Worm (Caenorhabditis elegans) whole organism, L4/young adult: ENCODE measurements around the gene Y45F10C.4.
"Not testable (repeated sequence)": the region's sequence is repeated elsewhere in the genome, so short reads cannot be mapped to it uniquely, and the experiment has no call there.

Source experiments
- W03F9.2 ChIP-seq: fragments of 150-350 bp; optimal IDR thresholded peaks from 2 replicates; lab custom pipeline; 2014; ENCODE audit warnings: missing biosample characterization, missing genetic modification characterization
- dao-5 ChIP-seq: sonication (generic microtip); optimal IDR thresholded peaks from 2 replicates; lab custom pipeline; 2016; ENCODE audit warnings: missing genotype, missing genetic modification characterization, moderate library complexity, missing compliant biosample characterization
- him-1 ChIP-seq: sonication (generic microtip); optimal IDR thresholded peaks from 2 replicates; lab custom pipeline; 2016; ENCODE audit warnings: missing genotype, missing genetic modification reagents, missing genetic modification characterization, missing compliant biosample characterization

Y45F10C.4 gene

DNA sequence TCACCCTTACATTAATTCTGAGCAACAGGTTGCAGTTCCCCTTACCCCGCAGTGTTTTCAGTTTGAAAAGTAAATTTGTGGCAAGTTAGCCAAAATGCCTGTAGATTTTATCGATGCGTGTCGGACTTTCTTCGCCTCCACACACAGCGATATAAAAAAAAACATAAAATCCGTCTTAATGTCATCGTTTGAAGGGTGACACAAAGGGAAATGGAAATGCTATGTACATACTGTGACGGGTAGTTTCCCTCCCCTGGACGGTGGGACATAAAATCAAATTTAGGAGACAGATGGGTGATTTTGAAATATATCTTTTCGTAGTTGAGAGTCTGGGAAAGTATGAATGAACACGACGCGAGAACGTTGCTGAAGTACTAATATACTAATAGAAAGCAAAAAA lies 28.5 kb upstream of the Y45F10C.4 start:
- TF ChIP-seq W03F9.2 (tag; lab: Kevin White, UChicago) (no peak), dao-5 (no peak), him-1 (tag; lab: Kevin White, UChicago) (no peak)

DNA sequence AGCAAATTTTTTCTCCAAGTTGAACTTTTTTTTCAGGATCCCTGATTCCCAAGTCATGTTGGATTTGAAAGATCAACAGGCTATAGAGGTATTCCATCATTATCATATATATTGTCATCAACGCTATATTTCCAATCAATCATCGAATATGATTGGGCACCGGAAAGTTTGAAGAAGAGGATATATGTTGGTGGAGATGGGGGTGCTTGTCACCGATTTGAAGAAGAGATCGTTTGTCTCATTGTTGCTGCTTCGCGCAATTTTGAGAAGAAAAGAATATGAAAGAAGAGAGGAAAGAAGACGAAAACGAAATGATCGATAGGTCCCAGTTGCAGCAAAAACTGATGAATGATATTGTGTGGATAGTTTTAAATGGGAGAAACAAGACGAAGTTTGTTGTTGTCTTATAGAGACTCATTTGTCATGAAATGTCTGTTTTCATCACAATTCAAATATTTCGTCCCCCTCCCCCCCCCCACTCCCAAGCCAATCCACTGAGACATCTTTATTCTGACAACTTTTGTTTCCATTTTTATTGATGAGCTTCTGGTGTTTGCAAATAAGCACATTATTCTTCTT lies 25.4 kb upstream of the Y45F10C.4 start, which contains the start of gene T23G4.2:
TSS of gene T23G4.2 (minus strand) at position 255 of the 579 bp plus-strand sequence.
- TF ChIP-seq dao-5, result no peak
- TF ChIP-seq him-1 (tag; lab: Kevin White, UChicago), result peak; percentile 14
- TF ChIP-seq W03F9.2 (tag; lab: Kevin White, UChicago), result no peak

DNA sequence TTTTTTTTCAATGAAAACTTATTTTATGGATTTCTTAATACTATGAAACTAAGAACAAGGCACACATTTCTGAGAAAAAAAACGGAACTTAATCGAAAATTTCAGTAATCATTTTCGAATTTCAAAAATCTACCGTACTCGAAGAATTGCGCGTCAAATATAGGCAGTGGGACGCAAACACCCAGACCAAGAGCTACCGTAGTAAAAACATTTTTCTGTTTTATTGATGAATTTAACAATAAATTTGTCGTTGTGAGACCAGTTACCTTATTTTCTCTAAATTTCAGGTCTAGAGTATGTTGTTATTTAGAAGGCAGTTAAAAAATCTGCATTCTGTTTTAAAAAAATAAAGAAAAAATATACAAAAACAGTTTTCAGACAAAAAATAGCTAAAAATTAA lies 23.6 kb upstream of the Y45F10C.4 start:
- no peak for TF ChIP-seq W03F9.2 (tag; lab: Kevin White, UChicago)
- TF ChIP-seq dao-5, result no peak
- no peak for TF ChIP-seq him-1 (tag; lab: Kevin White, UChicago)

DNA sequence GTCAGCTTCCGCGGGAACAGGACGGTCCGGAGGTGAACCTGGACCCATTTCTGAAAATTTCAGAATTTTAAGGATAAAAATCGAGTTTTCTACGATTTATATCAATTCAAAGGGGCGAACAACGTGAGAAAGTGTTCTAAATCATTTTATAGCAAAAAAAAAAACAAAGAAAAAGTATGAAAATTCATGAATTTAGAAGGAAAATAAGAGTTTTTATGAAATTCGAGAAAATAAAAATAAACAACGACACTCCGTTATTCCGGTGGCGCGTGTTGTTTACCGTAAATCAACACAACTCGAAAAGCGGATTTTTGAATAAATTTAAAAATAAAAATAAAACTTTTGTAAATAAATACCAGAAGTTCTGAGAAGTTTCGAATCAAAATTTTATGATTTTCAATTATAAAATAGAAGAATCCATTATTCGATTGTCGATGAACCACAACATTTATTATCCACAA lies 23.0 kb upstream of the Y45F10C.4 start, which contains the start of gene nyn-1:
TSS of gene nyn-1 (minus strand) at position 51 of the 461 bp plus-strand sequence.
- TF ChIP-seq him-1 (tag; lab: Kevin White, UChicago) (no peak), W03F9.2 (tag; lab: Kevin White, UChicago) (no peak), dao-5 (no peak)

DNA sequence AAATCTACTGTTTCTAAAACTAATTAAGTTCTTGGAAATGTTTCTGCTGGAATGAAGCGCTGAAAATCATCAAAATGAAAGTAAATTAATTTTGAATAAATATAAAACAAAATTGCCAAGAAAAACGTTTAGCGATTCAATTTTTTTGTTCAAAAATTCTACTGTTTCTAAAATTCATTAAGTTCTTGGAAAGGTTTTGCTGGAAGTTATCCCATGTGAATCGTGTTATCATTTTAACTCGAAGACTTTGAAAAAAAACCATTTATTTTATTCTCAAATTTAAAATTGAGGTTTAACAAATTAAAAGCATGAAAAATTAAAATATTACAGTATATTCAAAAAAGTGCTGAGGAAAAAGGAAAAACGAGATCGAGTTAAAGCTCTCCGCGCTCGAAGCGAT lies 20.8 kb upstream of the Y45F10C.4 start:
- TF ChIP-seq dao-5, result no peak
- TF ChIP-seq W03F9.2 (tag; lab: Kevin White, UChicago), result no peak
- no peak for TF ChIP-seq him-1 (tag; lab: Kevin White, UChicago)

DNA sequence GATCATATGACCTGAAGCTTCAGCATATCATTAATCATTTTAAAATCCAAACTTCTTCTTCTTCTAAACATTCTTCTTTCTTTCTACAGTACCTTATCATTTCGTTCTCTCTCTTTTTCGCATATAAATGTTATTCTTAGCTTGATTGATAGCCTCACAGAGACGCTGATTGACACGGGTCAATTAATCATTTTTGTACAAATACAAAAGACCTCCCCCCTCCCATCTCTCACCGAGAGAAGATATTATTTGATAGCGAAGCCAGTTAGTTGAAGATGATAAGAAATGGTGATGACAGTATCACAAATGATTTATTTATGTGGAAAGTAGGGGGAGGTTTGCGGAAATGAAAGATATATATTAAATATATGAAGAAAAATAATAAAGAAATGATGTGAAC lies 18.7 kb upstream of the Y45F10C.4 start:
- TF ChIP-seq dao-5, result no peak
- no peak for TF ChIP-seq W03F9.2 (tag; lab: Kevin White, UChicago)
- no peak for TF ChIP-seq him-1 (tag; lab: Kevin White, UChicago)

DNA sequence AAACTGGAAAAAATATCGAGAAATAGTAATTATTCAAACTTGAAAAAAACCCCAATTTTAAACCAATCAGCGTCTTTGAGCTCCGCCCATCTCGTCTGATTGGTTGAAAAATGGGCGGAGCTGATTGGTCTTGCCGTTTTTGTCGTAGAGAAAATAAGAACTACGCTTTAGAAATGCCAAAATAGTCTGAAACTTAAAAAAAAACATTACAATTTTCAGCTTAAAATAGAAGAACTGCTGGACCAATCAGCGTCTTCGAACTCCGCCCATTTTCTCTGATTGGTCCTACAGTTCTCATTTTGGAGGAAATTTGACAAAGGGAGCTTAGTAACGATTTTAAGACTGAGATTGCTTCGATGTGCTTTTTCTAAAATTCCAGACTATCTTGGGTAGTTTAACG lies 15.5 kb upstream of the Y45F10C.4 start:
- TF ChIP-seq W03F9.2 (tag; lab: Kevin White, UChicago) (no peak), him-1 (tag; lab: Kevin White, UChicago) (no peak)

DNA sequence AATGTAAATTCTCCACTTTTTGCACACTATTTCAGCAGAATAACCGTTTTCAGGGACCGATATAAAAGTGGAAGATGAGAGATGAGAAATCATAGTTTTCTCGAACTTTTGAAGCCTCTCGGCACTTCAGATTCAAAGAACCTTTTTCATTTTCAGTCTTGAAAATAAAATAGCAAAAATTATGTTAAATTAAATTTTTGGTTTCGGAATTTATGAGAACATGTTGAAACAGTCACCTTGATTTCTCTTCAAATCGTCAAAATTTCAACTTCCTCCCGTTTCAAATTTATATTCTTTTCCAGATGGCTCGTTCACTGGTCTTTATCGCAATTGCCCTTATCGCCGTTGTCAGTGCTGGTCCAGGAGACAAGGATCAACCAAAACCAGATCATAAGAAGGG lies 14.7 kb upstream of the Y45F10C.4 start, which contains the start of gene srlf-26:
TSS of gene srlf-26 (plus strand) at position 301 of the 400 bp plus-strand sequence.
- TF ChIP-seq dao-5, result no peak
- TF ChIP-seq him-1 (tag; lab: Kevin White, UChicago), result no peak
- no peak for TF ChIP-seq W03F9.2 (tag; lab: Kevin White, UChicago)

DNA sequence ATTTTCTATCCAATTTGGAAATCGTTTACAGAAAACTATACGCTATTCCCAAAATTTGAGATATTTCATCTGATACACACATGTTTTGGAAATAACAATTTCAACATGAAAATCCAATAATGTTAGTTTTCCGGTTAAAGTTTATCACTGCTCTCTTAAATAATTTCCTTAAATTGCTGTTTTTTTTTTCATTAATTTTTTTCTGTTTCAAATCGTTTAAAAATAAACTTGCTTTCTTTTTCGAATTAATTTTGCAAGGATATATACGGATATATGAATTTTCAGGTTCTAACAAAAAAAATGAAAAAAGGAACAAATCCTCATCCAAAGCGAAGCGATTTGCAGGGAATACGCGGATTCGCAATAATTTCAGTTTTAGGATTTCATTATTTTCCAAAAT lies 9.5 kb upstream of the Y45F10C.4 start, which contains the start of gene oac-48:
TSS of gene oac-48 (plus strand) at position 301 of the 400 bp plus-strand sequence.
- TF ChIP-seq dao-5, result no peak
- TF ChIP-seq W03F9.2 (tag; lab: Kevin White, UChicago), result no peak
- no peak for TF ChIP-seq him-1 (tag; lab: Kevin White, UChicago)

DNA sequence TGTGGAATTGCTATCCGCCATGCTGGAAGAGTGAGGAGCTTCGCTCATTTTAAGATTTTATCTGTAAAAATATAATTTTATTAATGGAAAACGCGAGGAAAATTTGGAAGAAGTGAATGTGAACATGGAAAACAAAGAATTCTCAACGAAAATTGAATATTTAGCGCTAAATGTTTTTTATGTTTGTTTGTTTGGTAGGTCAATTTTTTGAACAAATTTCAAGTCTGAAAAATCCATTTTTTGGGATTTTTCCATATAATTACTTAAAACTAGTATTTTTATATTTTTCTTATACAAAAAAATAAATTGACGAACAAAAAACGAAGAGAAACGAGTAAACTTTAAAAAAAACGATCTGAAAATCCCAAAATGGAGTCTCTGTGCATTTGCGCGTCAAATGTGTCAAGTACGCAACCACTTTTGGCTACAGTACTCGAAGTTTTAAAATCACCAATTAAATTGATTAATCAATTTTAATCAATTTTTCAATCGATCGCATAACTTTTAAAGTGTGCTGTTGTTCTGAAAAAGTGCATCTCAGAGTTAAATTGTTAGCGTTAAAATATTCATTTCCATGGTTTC lies 3.0 kb upstream of the Y45F10C.4 start, which contains the start of gene fbxa-215:
TSS of gene fbxa-215 (minus strand) at position 61 of the 582 bp plus-strand sequence.
- TF ChIP-seq him-1 (tag; lab: Kevin White, UChicago) (no peak), W03F9.2 (tag; lab: Kevin White, UChicago) (no peak), dao-5 (no peak)

DNA sequence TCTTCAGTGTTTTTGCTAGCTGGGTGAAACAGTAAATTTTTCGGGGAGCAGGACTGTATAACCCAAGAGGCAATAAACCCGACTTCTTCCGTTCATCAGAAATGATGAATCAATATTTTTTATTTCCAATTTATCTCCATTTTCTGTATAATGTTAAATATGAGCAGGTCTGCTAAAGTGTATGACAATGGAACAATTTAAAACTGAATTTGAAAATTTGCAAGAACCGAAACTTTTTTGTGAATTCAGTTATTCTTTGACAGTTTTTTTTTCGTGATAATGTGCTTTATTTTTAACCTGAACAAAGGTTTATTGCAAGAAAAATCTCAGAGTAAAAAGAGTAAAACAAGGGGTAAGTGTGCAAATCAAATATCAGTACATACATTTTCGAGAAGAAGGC lies 1.1 kb upstream of the Y45F10C.4 start:
- TF ChIP-seq W03F9.2 (tag; lab: Kevin White, UChicago) (no peak), dao-5 (no peak), him-1 (tag; lab: Kevin White, UChicago) (no peak)

DNA sequence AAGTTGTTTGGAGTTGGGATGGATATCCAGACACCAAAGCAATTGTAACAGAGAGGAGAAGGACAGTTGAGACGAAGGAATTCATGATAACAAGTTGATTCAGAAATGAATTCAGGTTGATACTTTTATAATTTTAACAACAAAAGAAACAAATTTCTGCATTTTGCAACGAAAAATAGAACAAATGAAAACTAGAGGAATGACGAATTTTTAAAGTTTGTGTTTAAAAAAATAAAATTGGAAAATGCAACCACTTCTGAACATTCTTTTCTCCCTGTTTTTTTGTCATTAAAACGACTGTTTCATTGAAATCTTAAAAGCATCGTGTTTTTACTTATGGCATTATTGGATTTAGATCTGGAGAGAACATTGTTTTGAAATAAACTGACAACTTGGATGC lies 1.4 kb downstream of the Y45F10C.4 start, which contains the start of gene Y45F10C.2:
TSS of gene Y45F10C.2 (minus strand) at position 101 of the 400 bp plus-strand sequence.
- not testable (repeated sequence) for TF ChIP-seq dao-5; him-1 (tag; lab: Kevin White, UChicago); W03F9.2 (tag; lab: Kevin White, UChicago)

DNA sequence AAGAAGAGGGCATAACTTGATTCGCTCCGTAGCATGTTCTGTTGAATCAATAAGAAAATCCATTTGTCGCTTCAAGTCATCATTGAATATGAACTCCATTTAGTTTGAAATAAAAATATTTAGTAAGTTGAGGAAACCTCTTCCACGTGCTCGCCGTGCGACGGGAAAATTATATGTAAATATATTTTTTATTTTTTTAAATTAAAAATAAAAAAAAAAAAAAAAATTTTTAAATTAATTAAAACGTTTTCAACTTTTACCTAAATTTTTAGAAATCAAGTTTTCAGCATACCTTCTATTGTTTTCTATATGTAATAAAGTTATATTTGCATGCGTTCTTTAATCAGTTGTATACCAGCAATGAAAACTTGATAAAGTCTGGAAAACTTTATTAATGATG lies 4.5 kb downstream of the Y45F10C.4 start, which contains the start of gene Y45F10C.1:
TSS of gene Y45F10C.1 (minus strand) at position 101 of the 400 bp plus-strand sequence.
- not testable (repeated sequence) for TF ChIP-seq W03F9.2 (tag; lab: Kevin White, UChicago); dao-5; him-1 (tag; lab: Kevin White, UChicago)

DNA sequence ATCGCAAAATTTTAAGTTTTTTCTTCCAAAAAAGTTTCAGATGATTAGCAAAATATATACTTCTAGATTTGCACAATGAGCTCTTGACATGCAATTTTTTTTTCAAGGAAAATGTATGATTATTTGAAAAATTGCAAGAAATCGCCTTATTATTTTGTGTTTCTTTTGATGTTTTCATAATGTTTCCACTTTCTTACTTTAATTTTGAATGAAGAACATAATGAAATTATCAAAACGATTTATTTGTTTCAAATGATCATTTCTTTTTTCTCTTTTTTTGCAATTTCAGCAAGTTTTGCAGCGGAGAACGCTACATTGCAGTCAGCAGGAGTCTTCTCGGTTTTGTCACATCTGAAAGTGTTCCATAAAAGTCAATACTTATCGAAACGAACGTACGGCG lies 12.0 kb downstream of the Y45F10C.4 start, which contains the start of gene Y45F10C.6:
TSS of gene Y45F10C.6 (plus strand) at position 301 of the 400 bp plus-strand sequence.
- TF ChIP-seq him-1 (tag; lab: Kevin White, UChicago); W03F9.2 (tag; lab: Kevin White, UChicago); dao-5: not testable (repeated sequence)
